Worm (Caenorhabditis elegans) whole organism, L4 larva: ENCODE results near the gene T02C12.5.

ENCODE experiments used
- D1046.2 ChIP-seq: fragments of 200-800 bp; sonication (Bioruptor generic); IDR thresholded peaks from 2 replicates; pipeline ENCODE4 v1.3.6; 2022; ENCODE audit warnings: missing genetic modification characterization, missing compliant biosample characterization
- F10B5.3 ChIP-seq: sonication (generic microtip); optimal IDR thresholded peaks from 2 replicates; lab custom pipeline; 2016; ENCODE audit warnings: mild to moderate bottlenecking, missing genetic modification characterization, missing compliant biosample characterization
- F37D6.2 ChIP-seq: sonication (generic microtip); optimal IDR thresholded peaks from 2 replicates; lab custom pipeline; 2016; ENCODE audit warnings: mild to moderate bottlenecking, missing genetic modification characterization, missing compliant biosample characterization
- Y48G9A.11 ChIP-seq: fragments of 200-800 bp; sonication (Bioruptor generic); IDR thresholded peaks from 2 replicates; pipeline ENCODE4 v1.3.6; 2022; ENCODE audit warnings: missing genetic modification reagents, missing genetic modification characterization, missing compliant biosample characterization
- aha-1 ChIP-seq: fragments of 150-350 bp; peaks from one replicate; lab custom pipeline; 2014; ENCODE audit warnings: missing biosample characterization, missing genetic modification characterization
- ama-1 ChIP-seq: fragments of 150-350 bp; optimal IDR thresholded peaks from 2 replicates; lab custom pipeline; 2014; ENCODE audit warnings: inconsistent platforms, mixed read lengths
- arid-1 ChIP-seq: fragments of 200-800 bp; sonication (Bioruptor generic); conservative IDR thresholded peaks from 2 replicates; pipeline ENCODE4 v1.3.6; 2022; ENCODE audit warnings: missing genetic modification reagents, missing genetic modification characterization, missing compliant biosample characterization
- ceh-20 ChIP-seq: fragments of 200-800 bp; sonication (Bioruptor generic); IDR thresholded peaks from 2 replicates; pipeline ENCODE4 v1.3.6; 2022; ENCODE audit warnings: missing genetic modification reagents, missing genetic modification characterization, missing compliant biosample characterization
- ceh-28 ChIP-seq: fragments of 150-350 bp; optimal IDR thresholded peaks from 2 replicates; lab custom pipeline; 2014; ENCODE audit warnings: missing biosample characterization, missing genetic modification reagents, missing genetic modification characterization
- ceh-44 ChIP-seq: fragments of 200-800 bp; sonication (Bioruptor generic); IDR thresholded peaks from 2 replicates; pipeline ENCODE4 v1.3.6; 2022; ENCODE audit warnings: missing genetic modification reagents, missing genetic modification characterization, missing compliant biosample characterization
- ceh-82 ChIP-seq: sonication (generic microtip); optimal IDR thresholded peaks from 2 replicates; lab custom pipeline; 2017; ENCODE audit warnings: missing biosample characterization, missing genetic modification characterization
- cey-2 ChIP-seq: sonication (generic microtip); optimal IDR thresholded peaks from 3 replicates; lab custom pipeline; 2017; ENCODE audit warnings: missing genetic modification characterization, mild to moderate bottlenecking, missing compliant biosample characterization, antibody characterized with exemption, borderline replicate concordance; ENCODE audit not compliant: insufficient read depth
- daf-8 ChIP-seq: fragments of 200-800 bp; sonication (Bioruptor generic); IDR thresholded peaks from 2 replicates; pipeline ENCODE4 v1.3.6; 2022; ENCODE audit warnings: missing genetic modification characterization, missing compliant biosample characterization
- dmd-6 ChIP-seq: fragments of 200-800 bp; sonication (Bioruptor generic); IDR thresholded peaks from 2 replicates; pipeline ENCODE4 v1.3.6; 2022; ENCODE audit warnings: missing genetic modification reagents, missing genetic modification characterization, missing compliant biosample characterization
- dmd-8 ChIP-seq: fragments of 200-800 bp; sonication (Bioruptor generic); IDR thresholded peaks from 2 replicates; pipeline ENCODE4 v1.3.6; 2022; ENCODE audit warnings: missing genetic modification characterization, missing compliant biosample characterization
- egl-43 ChIP-seq: fragments of 200-800 bp; sonication (Bioruptor generic); IDR thresholded peaks from 2 replicates; pipeline ENCODE4 v1.3.6; 2022; ENCODE audit warnings: missing genetic modification reagents, missing genetic modification characterization, missing compliant biosample characterization
- hif-1 ChIP-seq, 2 experiments: sonication (generic microtip); optimal IDR thresholded peaks; 2 replicates each; lab custom pipeline; 2016 to 2017; ENCODE audit warnings: missing compliant biosample characterization in 2 of 2, missing genetic modification characterization in 2 of 2, missing genetic modification reagents in 2 of 2, missing genotype in 2 of 2, mild to moderate bottlenecking in 1 of 2
- hlh-30 ChIP-seq: sonication (generic microtip); optimal IDR thresholded peaks from 2 replicates; lab custom pipeline; 2017; ENCODE audit warnings: antibody characterized with exemption, mild to moderate bottlenecking, missing genetic modification characterization, missing compliant biosample characterization; ENCODE audit not compliant: insufficient read depth
- hmg-1.1 ChIP-seq: fragments of 200-800 bp; sonication (Bioruptor generic); IDR thresholded peaks from 2 replicates; pipeline ENCODE4 v1.3.6; 2022; ENCODE audit warnings: missing genetic modification reagents, missing genetic modification characterization, missing compliant biosample characterization
- lim-7 ChIP-seq: fragments of 200-800 bp; sonication (Bioruptor generic); IDR thresholded peaks from 2 replicates; pipeline ENCODE4 v1.3.6; 2022; ENCODE audit warnings: missing genetic modification characterization, missing compliant biosample characterization
- lin-38 ChIP-seq: fragments of 200-800 bp; sonication (Bioruptor generic); IDR thresholded peaks from 2 replicates; pipeline ENCODE4 v1.3.6; 2022; ENCODE audit warnings: missing genetic modification reagents, missing genetic modification characterization, missing compliant biosample characterization
- lsy-2 ChIP-seq, 2 experiments: fragments of 150-350 bp in 1 of 2; sonication (generic microtip) in 1 of 2; optimal IDR thresholded peaks; 2 replicates each; lab custom pipeline; 2014 to 2017; ENCODE audit warnings: missing biosample characterization in 2 of 2, missing genetic modification characterization in 2 of 2
- madf-5 ChIP-seq, 2 experiments: fragments of 200-800 bp; sonication (Bioruptor generic); IDR thresholded peaks; 2 replicates each; pipeline ENCODE4 v1.3.6; 2022; ENCODE audit warnings: missing compliant biosample characterization in 2 of 2, missing genetic modification characterization in 2 of 2
- madf-9 ChIP-seq: fragments of 200-800 bp; sonication (Bioruptor generic); conservative IDR thresholded peaks from 2 replicates; pipeline ENCODE4 v1.3.6; 2022; ENCODE audit warnings: missing genetic modification reagents, missing genetic modification characterization, missing compliant biosample characterization
- mdt-29 ChIP-seq: fragments of 200-800 bp; sonication (Bioruptor generic); IDR thresholded peaks from 2 replicates; pipeline ENCODE4 v1.3.6; 2022; ENCODE audit warnings: missing genetic modification reagents, missing genetic modification characterization, missing compliant biosample characterization
- nhr-11 ChIP-seq: fragments of 150-350 bp; optimal IDR thresholded peaks from 2 replicates; lab custom pipeline; 2014; ENCODE audit warnings: missing biosample characterization, missing genetic modification characterization
- nhr-25 ChIP-seq: sonication (generic microtip); optimal IDR thresholded peaks from 2 replicates; lab custom pipeline; 2017; ENCODE audit warnings: missing genetic modification characterization, mild to moderate bottlenecking, missing compliant biosample characterization, antibody characterized with exemption, moderate library complexity, borderline replicate concordance; ENCODE audit not compliant: insufficient read depth
- nhr-42 ChIP-seq: fragments of 200-800 bp; sonication (Bioruptor generic); IDR thresholded peaks from 2 replicates; pipeline ENCODE4 v1.3.6; 2022; ENCODE audit warnings: missing genetic modification characterization, missing compliant biosample characterization
- nhr-6 ChIP-seq: fragments of 150-350 bp; optimal IDR thresholded peaks from 2 replicates; lab custom pipeline; 2014; ENCODE audit warnings: missing biosample characterization, missing genetic modification characterization
- pqm-1 ChIP-seq: sonication (generic microtip); optimal IDR thresholded peaks from 2 replicates; lab custom pipeline; 2017; ENCODE audit warnings: missing biosample characterization, missing genetic modification characterization
- set-16 ChIP-seq: fragments of 200-800 bp; sonication (Bioruptor generic); IDR thresholded peaks from 2 replicates; pipeline ENCODE4 v1.3.6; 2022; ENCODE audit warnings: missing genetic modification reagents, missing genetic modification characterization, missing compliant biosample characterization
- skn-1 ChIP-seq: fragments of 150-350 bp; optimal IDR thresholded peaks from 2 replicates; lab custom pipeline; 2014; ENCODE audit warnings: missing biosample characterization, missing genetic modification characterization
- snpc-1.2 ChIP-seq: fragments of 200-800 bp; sonication (Bioruptor generic); IDR thresholded peaks from 2 replicates; pipeline ENCODE4 v1.3.6; 2022; ENCODE audit warnings: missing genetic modification reagents, missing genetic modification characterization, missing compliant biosample characterization
- tra-1 ChIP-seq: fragments of 200-800 bp; sonication (Bioruptor generic); IDR thresholded peaks from 2 replicates; pipeline ENCODE4 v1.3.6; 2022; ENCODE audit warnings: missing genetic modification reagents, missing genetic modification characterization, missing compliant biosample characterization
- unc-39 ChIP-seq: sonication (generic microtip); optimal IDR thresholded peaks from 2 replicates; lab custom pipeline; 2017; ENCODE audit warnings: missing biosample characterization, missing genetic modification characterization
- unc-62 ChIP-seq, 3 experiments: fragments of 150-350 bp in 1 of 3; sonication (generic microtip); optimal IDR thresholded peaks in 2 of 3; peaks in 1 of 3; 1 replicate in 1 of 3; 2 replicates in 2 of 3; lab custom pipeline; 2014 to 2017; ENCODE audit warnings: missing biosample characterization in 3 of 3, missing genetic modification characterization in 3 of 3, missing genetic modification reagents in 3 of 3, missing genotype in 1 of 3
- vab-7 ChIP-seq: fragments of 200-800 bp; sonication (Bioruptor generic); IDR thresholded peaks from 2 replicates; pipeline ENCODE4 v1.3.6; 2022; ENCODE audit warnings: missing genetic modification reagents, missing genetic modification characterization, missing compliant biosample characterization
- zfp-3 ChIP-seq: fragments of 200-800 bp; sonication (Bioruptor generic); conservative IDR thresholded peaks from 2 replicates; pipeline ENCODE4 v1.3.6; 2022; ENCODE audit warnings: missing genetic modification reagents, missing genetic modification characterization, missing compliant biosample characterization
- zip-2 ChIP-seq: fragments of 150-350 bp; optimal IDR thresholded peaks from 2 replicates; lab custom pipeline; 2014; ENCODE audit warnings: missing biosample characterization, missing genetic modification characterization
- ztf-7 ChIP-seq: fragments of 150-350 bp; optimal IDR thresholded peaks from 2 replicates; lab custom pipeline; 2014; ENCODE audit warnings: missing biosample characterization, missing genetic modification characterization

T02C12.5 gene

ce11 chrIII:4063724-4064123 is 35.8 kb upstream of the T02C12.5 start (continued):
- TF ChIP-seq dmd-6 (GFP tag; lab: Robert Waterston, UW) = 0 out of 2 replicates have a peak, but pooled peaks have one; percentile 7
- TF ChIP-seq aha-1 (tag; lab: Kevin White, UChicago) = peak; percentile 80
- no peak for TF ChIP-seq nhr-25 (tag; lab: Kevin White, UChicago)
- TF ChIP-seq unc-62 (GFP tag; optimal IDR thresholded peaks at IDR 0.05 in 1 of 2; lab: Kevin White, UChicago) = peak in 1 of 2 experiments; percentile 79
- TF ChIP-seq unc-62 (tag; optimal IDR thresholded peaks at IDR 0.05; lab: Kevin White, UChicago) = no peak
- TF ChIP-seq hif-1 (tag; optimal IDR thresholded peaks at IDR 0.05; lab: Kevin White, UChicago) = no peak
- no peak for TF ChIP-seq F10B5.3 (tag; lab: Kevin White, UChicago)

ce11 chrIII:4060856-4061383 is 33.0 kb upstream of the T02C12.5 start:
- peak; percentile 39 for TF ChIP-seq lin-38 (GFP tag; lab: Robert Waterston, UW)
- TF ChIP-seq dmd-8 (GFP tag; lab: Robert Waterston, UW) = 0 out of 2 replicates have a peak, but pooled peaks have one; percentile 63
- peak; percentile 61; the same call in 1 of the 2 replicates for TF ChIP-seq lim-7 (GFP tag; lab: Robert Waterston, UW)
- TF ChIP-seq Y48G9A.11 = peak; percentile 40; the same call in 1 of the 2 replicates
- peak; percentile 52 for TF ChIP-seq set-16
- 0 out of 2 replicates have a peak, but pooled peaks have one; percentile 34 for TF ChIP-seq egl-43 (GFP tag; lab: Robert Waterston, UW)

- TF ChIP-seq unc-39 (tag; lab: Kevin White, UChicago) (no peak), nhr-11 (tag; lab: Kevin White, UChicago) (no peak), madf-5 (GFP tag; IDR thresholded peaks at IDR 0.05; lab: Robert Waterston, UW) (no peak), hmg-1.1 (no peak), nhr-42 (GFP tag; lab: Robert Waterston, UW) (no peak), ceh-28 (tag; lab: Kevin White, UChicago) (no peak), ceh-20 (GFP tag; lab: Robert Waterston, UW) (no peak), F37D6.2 (no peak), zip-2 (tag; lab: Kevin White, UChicago) (no peak), ama-1 (lab: Kevin White, UChicago) (no peak)
These were observed 32.1 kb upstream of the T02C12.5 start, which contains the start of gene his-70 for ce11 chrIII:4060019-4060418. his-70 (minus strand) TSS chrIII:4060119.

- 0 out of 2 replicates have a peak, but pooled peaks have one; percentile 17 for TF ChIP-seq madf-9 (GFP tag; lab: Robert Waterston, UW)
- TF ChIP-seq arid-1 = no peak
These were observed 30.7 kb upstream of the T02C12.5 start, which contains the start of gene his-69 for ce11 chrIII:4058643-4059042. his-69 (minus strand) TSS chrIII:4058743.

- TF ChIP-seq nhr-6 (tag; lab: Kevin White, UChicago) = peak; percentile 26
- no peak for TF ChIP-seq nhr-42 (GFP tag; lab: Robert Waterston, UW)
- no peak for TF ChIP-seq vab-7 (GFP tag; lab: Robert Waterston, UW)
- no peak for TF ChIP-seq cey-2 (tag; lab: Kevin White, UChicago)
- no peak for TF ChIP-seq daf-8 (GFP tag; lab: Robert Waterston, UW)
- TF ChIP-seq hlh-30 (tag; lab: Kevin White, UChicago) = no peak
- no peak for TF ChIP-seq ztf-7 (tag; lab: Kevin White, UChicago)
- no peak for TF ChIP-seq tra-1 (GFP tag; lab: Robert Waterston, UW)
- TF ChIP-seq snpc-1.2 (GFP tag; lab: Robert Waterston, UW) = no peak
- TF ChIP-seq nhr-11 (tag; lab: Kevin White, UChicago) = no peak
- TF ChIP-seq lsy-2 (tag; optimal IDR thresholded peaks at IDR 0.05; lab: Kevin White, UChicago) = peak in 1 of 2 experiments; percentile 53
- no peak for TF ChIP-seq madf-9 (GFP tag; lab: Robert Waterston, UW)
- TF ChIP-seq unc-62 (GFP tag; optimal IDR thresholded peaks at IDR 0.05 in 1 of 2; lab: Kevin White, UChicago) = peak in 1 of 2 experiments; percentile 14
- TF ChIP-seq unc-62 (tag; optimal IDR thresholded peaks at IDR 0.05; lab: Kevin White, UChicago) = no peak
- TF ChIP-seq ama-1 (lab: Kevin White, UChicago) = no peak
- TF ChIP-seq lin-38 (GFP tag; lab: Robert Waterston, UW) = peak; percentile 88
- TF ChIP-seq pqm-1 (tag; lab: Kevin White, UChicago) = no peak
- no peak for TF ChIP-seq egl-43 (GFP tag; lab: Robert Waterston, UW)
- TF ChIP-seq ceh-20 (GFP tag; lab: Robert Waterston, UW) = no peak
- no peak for TF ChIP-seq ceh-82
- TF ChIP-seq F10B5.3 (tag; lab: Kevin White, UChicago) = no peak
- TF ChIP-seq ceh-44 (GFP tag; lab: Robert Waterston, UW) = no peak
- no peak for TF ChIP-seq D1046.2
- TF ChIP-seq mdt-29 (GFP tag; lab: Robert Waterston, UW) = no peak
- no peak for TF ChIP-seq skn-1
- no peak for TF ChIP-seq zfp-3 (GFP tag; lab: Robert Waterston, UW)
These were observed 29.9 kb upstream of the T02C12.5 start, which contains the start of gene rcq-5 for ce11 chrIII:4057894-4058293. rcq-5 (minus strand) TSS chrIII:4057976.
